Fruit fly (Drosophila melanogaster) whole organism, embryonic: ENCODE data around the gene UBL3.

Source experiments
- Atf6 ChIP-seq: fragments of 200-800 bp; sonication (Bioruptor generic); IDR thresholded peaks from 2 replicates; pipeline ENCODE4 v1.3.6; 2022; ENCODE audit warnings: missing biosample characterization, missing genetic modification characterization
- Bgb ChIP-seq: fragments of 200-800 bp; sonication (Bioruptor generic); IDR thresholded peaks from 2 replicates; pipeline ENCODE4 v1.3.6; 2022; ENCODE audit warnings: missing biosample characterization, missing genetic modification characterization; ENCODE audit not compliant: partially characterized antibody
- CG13424 ChIP-seq: fragments of 200-800 bp; sonication (Bioruptor generic); optimal IDR thresholded peaks from 2 replicates; lab custom pipeline; 2019; ENCODE audit warnings: missing biosample characterization, mild to moderate bottlenecking, missing genetic modification characterization, moderate library complexity
- CG13894 ChIP-seq: fragments of 200-800 bp; sonication (Bioruptor generic); optimal IDR thresholded peaks from 3 replicates; lab custom pipeline; 2018; ENCODE audit warnings: missing biosample characterization, mild to moderate bottlenecking, missing genetic modification characterization, moderate library complexity
- CG14441 ChIP-seq: fragments of 200-800 bp; sonication (Bioruptor generic); IDR thresholded peaks from 2 replicates; pipeline ENCODE4 v1.3.6; 2022; ENCODE audit warnings: missing biosample characterization, missing genetic modification characterization
- CG16813 ChIP-seq: fragments of 200-800 bp; sonication (Bioruptor generic); IDR thresholded peaks from 3 replicates; pipeline ENCODE4 v1.3.6; 2022; ENCODE audit warnings: missing biosample characterization, missing genetic modification characterization; ENCODE audit not compliant: partially characterized antibody
- CG17912 ChIP-seq: fragments of 200-800 bp; sonication (Bioruptor generic); optimal IDR thresholded peaks from 2 replicates; lab custom pipeline; 2018; ENCODE audit warnings: missing biosample characterization, mild to moderate bottlenecking, missing genetic modification characterization
- CG2875 ChIP-seq: fragments of 200-800 bp; sonication (Bioruptor generic); optimal IDR thresholded peaks from 2 replicates; lab custom pipeline; 2017; ENCODE audit warnings: missing biosample characterization, mild to moderate bottlenecking, missing genetic modification characterization, missing genetic modification reagents
- CG31365 ChIP-seq: fragments of 200-800 bp; sonication (Bioruptor generic); optimal IDR thresholded peaks from 2 replicates; lab custom pipeline; 2018; ENCODE audit warnings: missing biosample characterization, mild to moderate bottlenecking, missing genetic modification characterization
- CG32767 ChIP-seq: fragments of 200-800 bp; sonication (Bioruptor generic); IDR thresholded peaks from 2 replicates; pipeline ENCODE4 v1.3.6; 2022; ENCODE audit warnings: missing biosample characterization, missing genetic modification characterization
- CG3726 ChIP-seq: fragments of 200-800 bp; sonication (Bioruptor generic); IDR thresholded peaks from 3 replicates; pipeline ENCODE4, ENCODE4 v1.3.6; 2022; ENCODE audit warnings: missing biosample characterization, missing genetic modification characterization
- CG3838 ChIP-seq: fragments of 200-800 bp; sonication (Bioruptor generic); optimal IDR thresholded peaks from 3 replicates; lab custom pipeline; 2016; ENCODE audit warnings: missing biosample characterization, missing genetic modification characterization
- CG3995 ChIP-seq: fragments of 200-800 bp; sonication (Bioruptor generic); optimal IDR thresholded peaks from 3 replicates; lab custom pipeline; 2016; ENCODE audit warnings: missing biosample characterization, missing genetic modification characterization
- CG4617 ChIP-seq: fragments of 200-800 bp; sonication (Bioruptor generic); optimal IDR thresholded peaks from 3 replicates; lab custom pipeline; 2016; ENCODE audit warnings: missing biosample characterization, missing genetic modification characterization, borderline replicate concordance
- CG4820 ChIP-seq: fragments of 200-800 bp; sonication (Bioruptor generic); optimal IDR thresholded peaks from 3 replicates; lab custom pipeline; 2016; ENCODE audit warnings: missing biosample characterization, missing genetic modification characterization
- CG5245 ChIP-seq: fragments of 200-800 bp; sonication (Bioruptor generic); optimal IDR thresholded peaks from 3 replicates; lab custom pipeline; 2016; ENCODE audit warnings: missing biosample characterization, missing genetic modification characterization
- CG6791 ChIP-seq: fragments of 200-800 bp; sonication (Bioruptor generic); IDR thresholded peaks from 3 replicates; pipeline ENCODE4 v1.3.6; 2022; ENCODE audit warnings: missing biosample characterization, missing genetic modification characterization; ENCODE audit not compliant: partially characterized antibody
- CG6813 ChIP-seq: fragments of 200-800 bp; sonication (Bioruptor generic); optimal IDR thresholded peaks from 2 replicates; lab custom pipeline; 2017; ENCODE audit warnings: missing biosample characterization, missing genetic modification characterization, mild to moderate bottlenecking, moderate library complexity, missing genetic modification reagents
- CG8290 ChIP-seq, 3 experiments: fragments of 200-800 bp; sonication (Bioruptor generic); optimal IDR thresholded peaks; 2 replicates each; lab custom pipeline; 2016 to 2019; ENCODE audit warnings: missing biosample characterization in 3 of 3, missing genetic modification characterization in 3 of 3, mild to moderate bottlenecking in 2 of 3, moderate library complexity in 1 of 3
- CG8478 ChIP-seq: fragments of >200 bp; optimal IDR thresholded peaks from 2 replicates; lab custom pipeline; 2018
- CG8924 ChIP-seq: fragments of 200-800 bp; optimal IDR thresholded peaks from 3 replicates; lab custom pipeline; 2019; ENCODE audit warnings: missing biosample characterization, mild to moderate bottlenecking, missing genetic modification characterization, moderate library complexity
- CG9727 ChIP-seq: fragments of 200-800 bp; sonication (Bioruptor generic); optimal IDR thresholded peaks from 3 replicates; lab custom pipeline; 2017; ENCODE audit warnings: missing biosample characterization, mild to moderate bottlenecking, missing genetic modification characterization
- CkIIα-i1 ChIP-seq: fragments of 200-800 bp; sonication (Bioruptor generic); IDR thresholded peaks from 2 replicates; pipeline ENCODE4 v1.3.6; 2022; ENCODE audit warnings: missing biosample characterization, missing genetic modification characterization
- Ets65A ChIP-seq: fragments of 200-800 bp; sonication (Bioruptor generic); peaks from one replicate; lab custom pipeline; 2016; ENCODE audit warnings: missing biosample characterization, missing genetic modification characterization
- Fer2 ChIP-seq: fragments of 200-800 bp; sonication (Bioruptor generic); optimal IDR thresholded peaks from 2 replicates; lab custom pipeline; 2018; ENCODE audit warnings: missing biosample characterization, mild to moderate bottlenecking, missing genetic modification characterization, moderate library complexity
- Gsc ChIP-seq: fragments of 200-800 bp; sonication (Bioruptor generic); IDR thresholded peaks from 2 replicates; pipeline ENCODE4 v1.3.6; 2022; ENCODE audit warnings: missing biosample characterization, missing genetic modification characterization
- Lim3 ChIP-seq: fragments of 200-800 bp; sonication (Bioruptor generic); IDR thresholded peaks from 2 replicates; pipeline ENCODE4 v1.3.6; 2022; ENCODE audit warnings: missing biosample characterization, missing genetic modification characterization
- Mes4 ChIP-seq: fragments of 200-800 bp; sonication (Bioruptor generic); optimal IDR thresholded peaks from 2 replicates; lab custom pipeline; 2016; ENCODE audit warnings: missing biosample characterization, missing genetic modification characterization
- Pdp1 ChIP-seq, 2 experiments: fragments of 200-800 bp; sonication (Bioruptor generic); optimal IDR thresholded peaks; 3 replicates each; lab custom pipeline; 2016; ENCODE audit warnings: missing biosample characterization in 2 of 2, missing genetic modification characterization in 2 of 2, mild to moderate bottlenecking in 1 of 2, moderate library complexity in 1 of 2
- Six4 ChIP-seq: fragments of 200-800 bp; sonication (Bioruptor generic); optimal IDR thresholded peaks from 2 replicates; lab custom pipeline; 2016; ENCODE audit warnings: missing biosample characterization, missing genetic modification characterization
- Spps ChIP-seq: fragments of 200-800 bp; sonication (Bioruptor generic); optimal IDR thresholded peaks from 2 replicates; lab custom pipeline; 2018; ENCODE audit warnings: missing biosample characterization, mild to moderate bottlenecking, missing genetic modification characterization
- Trl ChIP-seq, 3 experiments: fragments of >200 bp in 2 of 3; fragments of 200-800 bp in 1 of 3; sonication (Bioruptor generic) in 1 of 3; optimal IDR thresholded peaks; 2 replicates in 1 of 3; 3 replicates in 2 of 3; lab custom pipeline; 2016 to 2017; ENCODE audit warnings: missing biosample characterization in 1 of 3, missing genetic modification characterization in 1 of 3
- Usf ChIP-seq: fragments of 200-800 bp; sonication (Bioruptor generic); optimal IDR thresholded peaks from 2 replicates; lab custom pipeline; 2017; ENCODE audit warnings: missing genotype, missing biosample characterization, missing genetic modification characterization
- ap ChIP-seq: fragments of 200-800 bp; sonication (Bioruptor generic); IDR thresholded peaks from 2 replicates; pipeline ENCODE4 v1.3.6; 2022; ENCODE audit warnings: missing biosample characterization, missing genetic modification characterization
- corto ChIP-seq: fragments of 200-800 bp; sonication (Bioruptor generic); optimal IDR thresholded peaks from 2 replicates; lab custom pipeline; 2016; ENCODE audit warnings: missing biosample characterization, mild to moderate bottlenecking, missing genetic modification characterization, moderate library complexity
- croc ChIP-seq: fragments of 200-800 bp; sonication (Bioruptor generic); conservative IDR thresholded peaks from 3 replicates; pipeline ENCODE4 v1.3.6; 2022; ENCODE audit warnings: missing biosample characterization, missing genetic modification characterization
- crol ChIP-seq: fragments of 200-800 bp; sonication (Bioruptor generic); IDR thresholded peaks from 2 replicates; pipeline ENCODE4 v1.3.6; 2022; ENCODE audit warnings: missing biosample characterization, missing genetic modification characterization
- emc ChIP-seq: fragments of 200-800 bp; sonication (Bioruptor generic); optimal IDR thresholded peaks from 2 replicates; lab custom pipeline; 2016; ENCODE audit warnings: missing biosample characterization, missing genetic modification characterization
- gfzf ChIP-seq: fragments of 200-800 bp; sonication (Bioruptor generic); optimal IDR thresholded peaks from 2 replicates; lab custom pipeline; 2016; ENCODE audit warnings: missing biosample characterization, mild to moderate bottlenecking, missing genetic modification characterization, moderate library complexity
- hb ChIP-seq: fragments of 200-800 bp; sonication (Bioruptor generic); IDR thresholded peaks from 3 replicates; pipeline ENCODE4 v1.3.6; 2022; ENCODE audit warnings: missing biosample characterization, missing genetic modification characterization; ENCODE audit not compliant: partially characterized antibody
- ind ChIP-seq: fragments of 200-800 bp; sonication (Bioruptor generic); optimal IDR thresholded peaks from 3 replicates; lab custom pipeline; 2016; ENCODE audit warnings: missing biosample characterization, missing genetic modification characterization
- inv ChIP-seq: fragments of 200-800 bp; sonication (Bioruptor generic); IDR thresholded peaks from 2 replicates; pipeline ENCODE4 v1.3.6; 2022; ENCODE audit warnings: missing biosample characterization, missing genetic modification characterization; ENCODE audit not compliant: partially characterized antibody
- lbe ChIP-seq: fragments of 200-800 bp; sonication (Bioruptor generic); optimal IDR thresholded peaks from 2 replicates; lab custom pipeline; 2016; ENCODE audit warnings: missing biosample characterization, mild to moderate bottlenecking, missing genetic modification characterization
- lov ChIP-seq, 2 experiments: fragments of 200-800 bp in 1 of 2; fragments of >200 bp in 1 of 2; sonication (Bioruptor generic) in 1 of 2; IDR thresholded peaks in 1 of 2; optimal IDR thresholded peaks in 1 of 2; 2 replicates in 1 of 2; 3 replicates in 1 of 2; pipeline versions ENCODE4 v1.3.6 to Lab custom; 2017 to 2022; ENCODE audit warnings: missing biosample characterization in 1 of 2, missing genetic modification characterization in 1 of 2
- onecut ChIP-seq: fragments of 200-800 bp; sonication (Bioruptor generic); IDR thresholded peaks from 2 replicates; pipeline ENCODE4 v1.3.6; 2022; ENCODE audit warnings: missing biosample characterization, missing genetic modification characterization
- run ChIP-seq: fragments of 200-800 bp; sonication (Bioruptor generic); optimal IDR thresholded peaks from 3 replicates; lab custom pipeline; 2018; ENCODE audit warnings: missing biosample characterization, mild to moderate bottlenecking, missing genetic modification characterization
- sna ChIP-seq: fragments of 200-800 bp; sonication (Bioruptor generic); IDR thresholded peaks from 2 replicates; pipeline ENCODE4 v1.3.6; 2022; ENCODE audit warnings: missing biosample characterization, missing genetic modification characterization; ENCODE audit not compliant: partially characterized antibody
- zen ChIP-seq: fragments of 200-800 bp; sonication (Bioruptor generic); optimal IDR thresholded peaks from 3 replicates; lab custom pipeline; 2018; ENCODE audit warnings: missing biosample characterization, mild to moderate bottlenecking, missing genetic modification characterization, moderate library complexity
- zfh1 ChIP-seq: fragments of 200-800 bp; sonication (Bioruptor generic); IDR thresholded peaks from 3 replicates; pipeline ENCODE4 v1.3.6; 2022; ENCODE audit warnings: missing biosample characterization, missing genetic modification characterization

UBL3 gene

DNA sequence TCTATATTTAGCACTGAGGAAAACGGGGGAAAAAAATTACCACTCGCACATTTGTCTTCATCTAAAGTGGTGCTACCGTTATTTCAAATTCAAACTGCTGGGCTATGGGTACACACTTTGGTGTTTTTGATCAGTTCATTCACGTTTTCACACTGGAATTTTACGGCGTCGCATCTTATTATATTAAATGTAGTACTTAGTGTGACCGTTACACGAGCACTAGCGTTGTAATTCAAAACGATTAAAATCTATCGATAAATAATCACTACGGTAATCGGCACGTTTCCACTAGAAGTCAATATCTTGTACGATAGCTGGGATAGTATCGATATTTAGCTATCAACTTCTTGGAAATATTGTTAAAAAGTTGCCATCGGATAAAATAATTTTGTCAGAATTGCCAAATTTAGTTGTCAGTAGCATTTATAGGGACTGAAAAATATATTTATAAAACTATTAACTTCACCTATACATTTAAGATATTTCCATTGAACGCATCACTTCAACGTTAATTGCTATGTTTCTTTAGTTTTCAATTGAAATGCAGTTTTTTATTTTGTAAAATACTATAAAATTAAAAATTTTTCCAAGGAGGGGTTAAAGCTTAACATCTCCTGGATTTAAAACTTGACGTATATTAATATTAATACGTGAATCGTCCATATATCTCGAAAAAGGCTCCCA, 4.8 kb upstream of the UBL3 start, which contains the start of the genes CG46440 and Myb (continued):
- TF ChIP-seq zen (tag; lab: Kevin White, UChicago) (no peak), CG5245 (GFP tag; lab: Kevin White, UChicago) (no peak), Atf6 (no peak), CG2875 (GFP tag; lab: Kevin White, UChicago) (no peak), CG3726 (GFP tag; lab: Robert Waterston, UW) (no peak), lov (optimal IDR thresholded peaks at IDR 0.05; lab: Kevin White, UChicago) (no peak), lov (GFP tag; IDR thresholded peaks at IDR 0.05; lab: Robert Waterston, UW) (no peak), Six4 (GFP tag; lab: Kevin White, UChicago) (no peak), CG31365 (no peak), CG4820 (GFP tag; lab: Kevin White, UChicago) (no peak), CG8924 (peak; percentile 39), onecut (GFP tag; lab: Robert Waterston, UW) (no peak), CG3838 (GFP tag; lab: Kevin White, UChicago) (no peak), Ets65A (GFP tag; lab: Kevin White, UChicago) (peak; percentile 89), Usf (GFP tag; lab: Kevin White, UChicago) (no peak), CG8290 (GFP tag; optimal IDR thresholded peaks at IDR 0.05; lab: Kevin White, UChicago) (peak; percentile 80), CG8290 (tag; optimal IDR thresholded peaks at IDR 0.05; lab: Kevin White, UChicago) (peak; percentile 51 to 74), sna (GFP tag; lab: Robert Waterston, UW) (peak; percentile 57), run (tag; lab: Kevin White, UChicago) (no peak), CkIIα-i1 (no peak), Trl (optimal IDR thresholded peaks at IDR 0.05; lab: Kevin White, UChicago) (no peak), Trl (GFP tag; optimal IDR thresholded peaks at IDR 0.05; lab: Kevin White, UChicago) (no peak), gfzf (GFP tag; lab: Kevin White, UChicago) (peak; percentile 59), CG9727 (no peak), Gsc (GFP tag; lab: Robert Waterston, UW) (no peak), CG3995 (GFP tag; lab: Kevin White, UChicago) (peak; percentile 71), lbe (GFP tag; lab: Kevin White, UChicago) (peak; percentile 10), CG17912 (no peak), Bgb (GFP tag; lab: Robert Waterston, UW) (peak; percentile 86), ap (GFP tag; lab: Robert Waterston, UW) (no peak), CG13424 (no peak), ind (no peak), Mes4 (GFP tag; lab: Kevin White, UChicago) (no peak), CG16813 (peak; percentile 90), Lim3 (GFP tag; lab: Robert Waterston, UW) (no peak), corto (GFP tag; lab: Kevin White, UChicago) (no peak), zfh1 (no peak), emc (GFP tag; lab: Kevin White, UChicago) (no peak), CG32767 (no peak), Pdp1 (GFP tag; optimal IDR thresholded peaks at IDR 0.05; lab: Kevin White, UChicago) (peak in 1 of 2 experiments; percentile 5), crol (no peak), CG6791 (GFP tag; lab: Robert Waterston, UW) (peak; percentile 90), Spps (tag; lab: Kevin White, UChicago) (no peak), CG6813 (GFP tag; lab: Kevin White, UChicago) (no peak), CG4617 (GFP tag; lab: Kevin White, UChicago) (peak; percentile 45), hb (GFP tag; lab: Robert Waterston, UW) (peak; percentile 82), croc (GFP tag; lab: Robert Waterston, UW) (no peak), inv (GFP tag; lab: Robert Waterston, UW) (peak; percentile 85), CG13894 (tag; lab: Kevin White, UChicago) (no peak), CG8478 (lab: Kevin White, UChicago) (no peak), CG14441 (GFP tag; lab: Robert Waterston, UW) (no peak), Fer2 (no peak)
